Worm (Caenorhabditis elegans): ENCODE measurements around the gene srg-15.

ce11 chrII:8684824-8685223 lies 25.4 kb downstream of the srg-15 start, which contains the start of gene hgap-2:
- no peak for TF ChIP-seq W03F9.2 (tag; optimal IDR thresholded peaks at IDR 0.05)
- no peak for TF ChIP-seq dao-5 (tag; optimal IDR thresholded peaks at IDR 0.05)

All from whole organism, L4/young adult.